Worm (Caenorhabditis elegans) whole organism, mixed stage, embryonic: Measurements from ENCODE around the gene C06E4.6.

Source experiments
- M03D4.4 ChIP-seq: sonication (generic microtip); optimal IDR thresholded peaks from 2 replicates; lab custom pipeline; 2017; ENCODE audit warnings: mild to moderate bottlenecking, missing genetic modification characterization, missing compliant biosample characterization
- bed-3 ChIP-seq: fragments of 200-800 bp; sonication (Bioruptor generic); optimal IDR thresholded peaks from 3 replicates; lab custom pipeline; 2018; ENCODE audit warnings: mild to moderate bottlenecking, missing genetic modification characterization, moderate library complexity, missing compliant biosample characterization
- blmp-1 ChIP-seq: fragments of 150-350 bp; optimal IDR thresholded peaks from 2 replicates; lab custom pipeline; 2014; ENCODE audit warnings: missing biosample characterization, missing genetic modification characterization
- ceh-39 ChIP-seq: fragments of 150-350 bp; optimal IDR thresholded peaks from 2 replicates; lab custom pipeline; 2014; ENCODE audit warnings: missing biosample characterization, missing genetic modification characterization
- ceh-43 ChIP-seq: fragments of 200-800 bp; sonication (Bioruptor generic); optimal IDR thresholded peaks from 2 replicates; lab custom pipeline; 2018; ENCODE audit warnings: mild to moderate bottlenecking, missing genetic modification characterization, moderate library complexity, missing compliant biosample characterization
- ceh-83 ChIP-seq: fragments of 200-800 bp; sonication (Bioruptor generic); optimal IDR thresholded peaks from 2 replicates; lab custom pipeline; 2018; ENCODE audit warnings: mild to moderate bottlenecking, missing genetic modification characterization, missing compliant biosample characterization
- ces-1 ChIP-seq: fragments of 150-350 bp; optimal IDR thresholded peaks from 2 replicates; lab custom pipeline; 2014; ENCODE audit warnings: missing biosample characterization, missing genetic modification reagents, missing genetic modification characterization
- cnd-1 ChIP-seq: fragments of 200-800 bp; sonication (Bioruptor generic); optimal IDR thresholded peaks from 2 replicates; lab custom pipeline; 2018; ENCODE audit warnings: mild to moderate bottlenecking, missing genetic modification characterization, missing compliant biosample characterization
- drap-1 ChIP-seq: fragments of 200-800 bp; sonication (Bioruptor generic); optimal IDR thresholded peaks from 3 replicates; lab custom pipeline; 2018; ENCODE audit warnings: mild to moderate bottlenecking, missing genetic modification characterization, missing compliant biosample characterization
- elt-1 ChIP-seq: sonication (generic microtip); optimal IDR thresholded peaks from 2 replicates; lab custom pipeline; 2017; ENCODE audit warnings: missing genetic modification characterization, mild to moderate bottlenecking, missing compliant biosample characterization, antibody characterized with exemption, moderate library complexity, borderline replicate concordance; ENCODE audit not compliant: insufficient read depth
- elt-3 ChIP-seq: fragments of 150-350 bp; optimal IDR thresholded peaks from 2 replicates; lab custom pipeline; 2014; ENCODE audit warnings: missing biosample characterization, missing genetic modification characterization
- flh-1 ChIP-seq: fragments of 200-800 bp; sonication (Bioruptor generic); optimal IDR thresholded peaks from 2 replicates; lab custom pipeline; 2018; ENCODE audit warnings: mild to moderate bottlenecking, missing genetic modification characterization, moderate library complexity, missing compliant biosample characterization
- ham-2 ChIP-seq: fragments of 200-800 bp; sonication (Bioruptor generic); optimal IDR thresholded peaks from 2 replicates; lab custom pipeline; 2018; ENCODE audit warnings: mild to moderate bottlenecking, missing genetic modification characterization, missing compliant biosample characterization
- hlh-1 ChIP-seq: fragments of 150-350 bp; optimal IDR thresholded peaks from 2 replicates; lab custom pipeline; 2014; ENCODE audit warnings: missing biosample characterization, missing genetic modification reagents, missing genetic modification characterization
- lin-13 ChIP-seq: fragments of 150-350 bp; optimal IDR thresholded peaks from 2 replicates; lab custom pipeline; 2014; ENCODE audit warnings: missing biosample characterization, missing genetic modification characterization
- lin-32 ChIP-seq: fragments of 200-800 bp; sonication (Bioruptor generic); optimal IDR thresholded peaks from 2 replicates; lab custom pipeline; 2018; ENCODE audit warnings: mild to moderate bottlenecking, missing genetic modification characterization, missing compliant biosample characterization
- lsy-2 ChIP-seq: fragments of 150-350 bp; optimal IDR thresholded peaks from 2 replicates; lab custom pipeline; 2014; ENCODE audit warnings: missing biosample characterization, missing genetic modification characterization
- mab-5 ChIP-seq: fragments of 150-350 bp; optimal IDR thresholded peaks from 2 replicates; lab custom pipeline; 2014; ENCODE audit warnings: missing biosample characterization, missing genetic modification characterization
- mep-1 ChIP-seq: fragments of 150-350 bp; optimal IDR thresholded peaks from 2 replicates; lab custom pipeline; 2017; ENCODE audit warnings: missing biosample characterization, missing genetic modification reagents, missing genetic modification characterization, inconsistent platforms
- mls-2 ChIP-seq: sonication (generic microtip); optimal IDR thresholded peaks from 2 replicates; lab custom pipeline; 2016; ENCODE audit warnings: mild to moderate bottlenecking, missing genetic modification characterization, moderate library complexity, missing compliant biosample characterization
- nhr-12 ChIP-seq: fragments of 150-350 bp; optimal IDR thresholded peaks from 2 replicates; lab custom pipeline; 2014; ENCODE audit warnings: missing biosample characterization, missing genetic modification characterization
- nhr-2 ChIP-seq: fragments of 150-350 bp; optimal IDR thresholded peaks from 2 replicates; lab custom pipeline; 2014; ENCODE audit warnings: missing biosample characterization, missing genetic modification characterization
- nhr-237 ChIP-seq: fragments of 150-350 bp; optimal IDR thresholded peaks from 2 replicates; lab custom pipeline; 2014; ENCODE audit warnings: missing biosample characterization, missing genetic modification characterization
- nhr-28 ChIP-seq: fragments of 150-350 bp; optimal IDR thresholded peaks from 2 replicates; lab custom pipeline; 2014; ENCODE audit warnings: missing biosample characterization, missing genetic modification characterization
- nhr-76 ChIP-seq: sonication (generic microtip); optimal IDR thresholded peaks from 2 replicates; lab custom pipeline; 2017; ENCODE audit warnings: missing biosample characterization, missing genetic modification characterization
- pha-4 ChIP-seq: fragments of 150-350 bp; optimal IDR thresholded peaks from 2 replicates; lab custom pipeline; 2018; ENCODE audit warnings: missing biosample characterization, missing genetic modification reagents, missing genetic modification characterization
- sem-2 ChIP-seq: fragments of 200-800 bp; sonication (Bioruptor generic); optimal IDR thresholded peaks from 2 replicates; lab custom pipeline; 2018; ENCODE audit warnings: mild to moderate bottlenecking, missing genetic modification characterization, missing compliant biosample characterization
- snpc-4 ChIP-seq: fragments of 150-350 bp; optimal IDR thresholded peaks from 2 replicates; lab custom pipeline; 2014; ENCODE audit warnings: missing biosample characterization, missing genetic modification characterization
- sptf-1 ChIP-seq: sonication (generic microtip); optimal IDR thresholded peaks from 2 replicates; lab custom pipeline; 2017; ENCODE audit warnings: mild to moderate bottlenecking, missing genetic modification characterization, moderate library complexity, missing compliant biosample characterization
- tbx-8 ChIP-seq: fragments of 200-800 bp; sonication (Bioruptor generic); optimal IDR thresholded peaks from 2 replicates; lab custom pipeline; 2018; ENCODE audit warnings: mild to moderate bottlenecking, missing genetic modification characterization, moderate library complexity, missing compliant biosample characterization
- unc-120 ChIP-seq: sonication (generic microtip); optimal IDR thresholded peaks from 2 replicates; lab custom pipeline; 2017; ENCODE audit warnings: missing genetic modification characterization, missing compliant biosample characterization; ENCODE audit not compliant: poor library complexity, severe bottlenecking
- unc-39 ChIP-seq: fragments of 150-350 bp; optimal IDR thresholded peaks from 2 replicates; lab custom pipeline; 2014; ENCODE audit warnings: missing biosample characterization, missing genetic modification characterization
- unc-62 ChIP-seq: fragments of 150-350 bp; optimal IDR thresholded peaks from 2 replicates; lab custom pipeline; 2014; ENCODE audit warnings: missing biosample characterization, missing genetic modification reagents, missing genetic modification characterization
- zip-8 ChIP-seq: fragments of 150-350 bp; optimal IDR thresholded peaks from 2 replicates; lab custom pipeline; 2014; ENCODE audit warnings: missing biosample characterization, missing genetic modification characterization
- ztf-11 ChIP-seq: fragments of 150-350 bp; optimal IDR thresholded peaks from 2 replicates; lab custom pipeline; 2014; ENCODE audit warnings: missing biosample characterization, missing genetic modification characterization

Gene C06E4.6

DNA sequence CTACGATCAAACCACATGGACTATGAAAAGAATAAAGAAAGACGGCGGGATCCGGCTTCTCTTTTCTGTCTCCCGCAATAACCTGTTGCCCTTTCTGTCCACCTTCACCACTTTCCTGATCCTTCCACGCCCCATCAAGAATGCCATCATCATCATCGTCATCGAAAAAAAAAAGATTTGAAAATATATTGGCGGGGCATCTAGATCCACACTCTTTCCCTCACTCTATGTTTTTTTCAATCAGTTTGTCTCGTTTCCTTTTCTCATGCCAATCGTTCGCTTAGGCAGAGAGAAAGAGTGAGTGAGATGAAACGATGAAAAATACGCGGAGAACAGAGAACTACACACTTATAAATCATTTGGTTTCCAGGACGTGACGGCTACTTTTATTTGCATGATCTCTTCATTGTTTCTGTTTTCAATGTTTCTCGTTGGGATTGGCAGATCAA is 24.5 kb downstream of the C06E4.6 start:
- no peak for TF ChIP-seq elt-3
- TF ChIP-seq blmp-1 (tag; lab: Kevin White, UChicago), result peak; percentile 27
- TF ChIP-seq nhr-28 (tag; lab: Kevin White, UChicago), result no peak
- TF ChIP-seq unc-62 (GFP tag; lab: Kevin White, UChicago), result peak; percentile 41

ce11 chrIV:7230935-7231334 is 27.2 kb downstream of the C06E4.6 start, which contains the start of gene D2024.4:
D2024.4 (plus strand) TSS chrIV:7231235.
- TF ChIP-seq unc-62 (GFP tag; lab: Kevin White, UChicago) (no peak), ham-2 (no peak), ceh-83 (GFP tag; lab: Kevin White, UChicago) (no peak), nhr-76 (tag; lab: Kevin White, UChicago) (no peak)

- no peak for TF ChIP-seq elt-1 (tag; lab: Kevin White, UChicago)
- no peak for TF ChIP-seq elt-3
- TF ChIP-seq ceh-43 (GFP tag; lab: Kevin White, UChicago), result no peak
- TF ChIP-seq mep-1, result peak; percentile 78
- TF ChIP-seq ztf-11 (tag; lab: Kevin White, UChicago), result no peak
- TF ChIP-seq nhr-28 (tag; lab: Kevin White, UChicago), result no peak
- TF ChIP-seq blmp-1 (tag; lab: Kevin White, UChicago), result no peak
- no peak for TF ChIP-seq ham-2
- no peak for TF ChIP-seq unc-120
- TF ChIP-seq mls-2, result peak; percentile 11
- no peak for TF ChIP-seq mab-5 (tag; lab: Kevin White, UChicago)
- no peak for TF ChIP-seq lin-32 (GFP tag; lab: Kevin White, UChicago)
- peak; percentile 36 for TF ChIP-seq pha-4
- no peak for TF ChIP-seq nhr-76 (tag; lab: Kevin White, UChicago)
- no peak for TF ChIP-seq M03D4.4
- no peak for TF ChIP-seq drap-1 (GFP tag; lab: Kevin White, UChicago)
- TF ChIP-seq nhr-237 (tag; lab: Kevin White, UChicago), result peak; percentile 38
- peak; percentile 54 for TF ChIP-seq lin-13
- TF ChIP-seq ceh-83 (GFP tag; lab: Kevin White, UChicago), result no peak
- peak; percentile 60 for TF ChIP-seq lsy-2 (tag; lab: Kevin White, UChicago)
- peak; percentile 47 for TF ChIP-seq hlh-1 (tag; lab: Kevin White, UChicago)
- TF ChIP-seq bed-3 (GFP tag; lab: Kevin White, UChicago), result no peak
- no peak for TF ChIP-seq flh-1
- peak; percentile 65 for TF ChIP-seq ceh-39 (tag; lab: Kevin White, UChicago)
- peak; percentile 70 for TF ChIP-seq ces-1
- no peak for TF ChIP-seq nhr-12 (tag; lab: Kevin White, UChicago)
- TF ChIP-seq sptf-1 (tag; lab: Kevin White, UChicago), result peak; percentile 13
- TF ChIP-seq tbx-8, result no peak
- no peak for TF ChIP-seq snpc-4 (tag; lab: Kevin White, UChicago)
- no peak for TF ChIP-seq unc-39
- no peak for TF ChIP-seq cnd-1 (tag; lab: Kevin White, UChicago)
These were observed 27.9 kb downstream of the C06E4.6 start, which contains the start of gene cap-1 for ce11 chrIV:7230198-7230597. cap-1 (minus strand) TSS chrIV:7230223.

- TF ChIP-seq mab-5 (tag; lab: Kevin White, UChicago) (no peak), tbx-8 (no peak), unc-62 (GFP tag; lab: Kevin White, UChicago) (no peak), sem-2 (GFP tag; lab: Kevin White, UChicago) (no peak), hlh-1 (tag; lab: Kevin White, UChicago) (no peak), ceh-39 (tag; lab: Kevin White, UChicago) (no peak), nhr-76 (tag; lab: Kevin White, UChicago) (no peak), ces-1 (no peak), ham-2 (no peak), mls-2 (no peak), pha-4 (no peak), unc-120 (no peak)
These were observed 29.9 kb downstream of the C06E4.6 start, which contains the start of gene D2024.5 for ce11 chrIV:7228208-7228607. D2024.5 (minus strand) TSS chrIV:7228308.

- TF ChIP-seq hlh-1 (tag; lab: Kevin White, UChicago), result no peak
- TF ChIP-seq ceh-43 (GFP tag; lab: Kevin White, UChicago), result no peak
- no peak for TF ChIP-seq drap-1 (GFP tag; lab: Kevin White, UChicago)
- TF ChIP-seq mls-2, result no peak
- TF ChIP-seq mep-1, result no peak
- no peak for TF ChIP-seq nhr-2 (tag; lab: Kevin White, UChicago)
- no peak for TF ChIP-seq zip-8
- TF ChIP-seq ztf-11 (tag; lab: Kevin White, UChicago), result no peak
- TF ChIP-seq blmp-1 (tag; lab: Kevin White, UChicago), result no peak
- no peak for TF ChIP-seq elt-3
- no peak for TF ChIP-seq ces-1
- no peak for TF ChIP-seq nhr-237 (tag; lab: Kevin White, UChicago)
- no peak for TF ChIP-seq elt-1 (tag; lab: Kevin White, UChicago)
These were observed 31.0 kb downstream of the C06E4.6 start, which contains the start of gene R13A1.10 for ce11 chrIV:7227072-7227471. R13A1.10 (minus strand) TSS chrIV:7227172.
